Worm (Caenorhabditis elegans) whole organism, L4 larva: Measurements from ENCODE around the gene C06H5.14.

Experiments
- ama-1 ChIP-seq: fragments of 150-350 bp; optimal IDR thresholded peaks from 2 replicates; lab custom pipeline; 2014; ENCODE audit warnings: inconsistent platforms, mixed read lengths
- ces-1 ChIP-seq: fragments of 150-350 bp; sonication (generic microtip); optimal IDR thresholded peaks from 4 replicates; lab custom pipeline; 2014; ENCODE audit warnings: missing biosample characterization, missing genetic modification reagents, missing genetic modification characterization
- cey-2 ChIP-seq: sonication (generic microtip); optimal IDR thresholded peaks from 3 replicates; lab custom pipeline; 2017; ENCODE audit warnings: missing genetic modification characterization, mild to moderate bottlenecking, missing compliant biosample characterization, antibody characterized with exemption, borderline replicate concordance; ENCODE audit not compliant: insufficient read depth
- fkh-10 ChIP-seq: fragments of 150-350 bp; optimal IDR thresholded peaks from 2 replicates; lab custom pipeline; 2014; ENCODE audit warnings: missing biosample characterization, missing genetic modification reagents, missing genetic modification characterization
- pha-4 ChIP-seq, 2 experiments: fragments of 150-350 bp in 1 of 2; fragments of 200-800 bp in 1 of 2; sonication (Bioruptor generic) in 1 of 2; IDR thresholded peaks in 1 of 2; optimal IDR thresholded peaks in 1 of 2; 2 replicates each; pipeline versions ENCODE4 v1.3.6 to Lab custom; 2014 to 2022; ENCODE audit warnings: missing genetic modification characterization in 2 of 2, missing genetic modification reagents in 2 of 2, missing biosample characterization in 1 of 2, missing compliant biosample characterization in 1 of 2
- sdz-12 ChIP-seq: fragments of 200-800 bp; sonication (Bioruptor generic); optimal IDR thresholded peaks from 2 replicates; lab custom pipeline; 2018; ENCODE audit warnings: mild to moderate bottlenecking, missing genetic modification characterization, missing compliant biosample characterization
- skn-1 ChIP-seq: fragments of 150-350 bp; optimal IDR thresholded peaks from 2 replicates; lab custom pipeline; 2014; ENCODE audit warnings: missing biosample characterization, missing genetic modification characterization
- snpc-4 ChIP-seq: fragments of 150-350 bp; optimal IDR thresholded peaks from 2 replicates; lab custom pipeline; 2014; ENCODE audit warnings: missing biosample characterization, missing genetic modification characterization
- vab-7 ChIP-seq: fragments of 200-800 bp; sonication (Bioruptor generic); IDR thresholded peaks from 2 replicates; pipeline ENCODE4 v1.3.6; 2022; ENCODE audit warnings: missing genetic modification reagents, missing genetic modification characterization, missing compliant biosample characterization
- ztf-11 ChIP-seq: fragments of 150-350 bp; optimal IDR thresholded peaks from 2 replicates; lab custom pipeline; 2014; ENCODE audit warnings: missing biosample characterization, missing genetic modification characterization

DNA sequence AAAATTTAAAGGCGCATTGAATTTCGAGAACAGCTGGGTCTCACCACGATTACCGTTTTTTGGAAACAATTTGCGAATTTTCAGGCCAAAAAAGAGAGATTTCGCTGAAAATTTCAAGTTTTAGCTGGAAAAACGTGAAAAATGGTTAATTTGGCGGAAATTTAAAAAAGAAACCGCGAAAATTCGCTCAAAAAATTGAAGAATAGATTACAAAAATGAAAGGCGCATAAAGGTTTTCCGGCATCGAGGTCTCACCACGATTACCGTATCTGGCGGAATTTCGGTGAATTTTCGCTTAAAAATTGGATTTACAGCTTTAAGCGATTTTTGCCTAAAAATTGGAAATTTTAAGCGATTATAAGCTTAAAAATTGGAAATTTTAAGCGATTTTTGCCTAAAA is 44.4 kb upstream of the C06H5.14 start:
- TF ChIP-seq ztf-11 (tag; lab: Kevin White, UChicago) (no peak), skn-1 (no peak), vab-7 (no peak), snpc-4 (no peak), pha-4 (GFP tag; IDR thresholded peaks at IDR 0.05; lab: Robert Waterston, UW) (no peak), pha-4 (tag; optimal IDR thresholded peaks at IDR 0.05; lab: Kevin White, UChicago) (no peak), cey-2 (no peak), fkh-10 (GFP tag; lab: Kevin White, UChicago) (no peak), ces-1 (GFP tag; lab: Kevin White, UChicago) (no peak), ama-1 (no peak), sdz-12 (no peak)
